Fruit fly (Drosophila melanogaster): ENCODE measurements around the gene BuGZ.

DNA sequence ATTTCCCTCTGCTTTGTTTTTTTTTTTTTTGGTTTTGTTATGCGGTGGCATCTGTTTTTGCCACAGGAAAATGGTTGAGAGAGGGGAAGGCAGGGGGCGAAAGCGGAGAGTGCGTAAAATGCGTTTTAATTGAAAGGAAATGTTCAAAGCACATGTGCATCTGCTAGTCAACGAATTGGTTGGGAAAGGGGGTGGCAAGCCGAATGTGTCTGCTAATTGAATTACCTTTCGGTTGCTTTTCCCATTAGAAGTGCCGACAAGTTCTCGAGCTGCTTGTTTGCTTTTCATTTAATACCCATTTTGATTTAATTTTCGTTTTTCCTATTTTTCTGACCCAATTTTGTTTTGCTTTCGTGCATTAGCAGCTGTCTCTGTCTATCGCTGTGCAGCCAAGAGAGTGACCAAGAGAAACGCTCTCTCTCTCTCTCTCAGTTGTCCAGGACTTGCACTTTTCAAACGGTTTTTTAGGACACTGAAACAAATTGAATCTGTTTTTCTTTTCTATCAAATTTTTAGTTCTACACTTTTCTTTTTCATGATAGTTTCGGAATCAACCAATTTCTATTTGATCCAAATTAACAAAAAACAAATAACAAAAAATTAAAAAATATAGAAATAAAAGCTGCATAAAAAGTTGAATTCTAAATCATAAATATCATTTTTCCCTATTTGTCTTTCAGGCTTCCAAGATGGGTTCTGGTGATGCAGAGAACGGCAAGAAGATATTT is 24.6 kb upstream of the BuGZ start:
- TF ChIP-seq CG3919 (GFP tag; optimal IDR thresholded peaks at IDR 0.05) (no peak), Gug (GFP tag; IDR thresholded peaks at IDR 0.05) (0 out of 2 replicates have a peak, but pooled peaks have one; percentile 14), OdsH (GFP tag; optimal IDR thresholded peaks at IDR 0.05) (no peak)
